Worm (Caenorhabditis elegans) whole organism, mixed stage, embryonic: ENCODE measurements around the gene rps-23.

Source experiments
- bed-3 ChIP-seq: fragments of 200-800 bp; sonication (Bioruptor generic); optimal IDR thresholded peaks from 3 replicates; lab custom pipeline; 2018; ENCODE audit warnings: mild to moderate bottlenecking, missing genetic modification characterization, moderate library complexity, missing compliant biosample characterization
- drap-1 ChIP-seq: fragments of 200-800 bp; sonication (Bioruptor generic); optimal IDR thresholded peaks from 3 replicates; lab custom pipeline; 2018; ENCODE audit warnings: mild to moderate bottlenecking, missing genetic modification characterization, missing compliant biosample characterization
- flh-1 ChIP-seq: fragments of 200-800 bp; sonication (Bioruptor generic); optimal IDR thresholded peaks from 2 replicates; lab custom pipeline; 2018; ENCODE audit warnings: mild to moderate bottlenecking, missing genetic modification characterization, moderate library complexity, missing compliant biosample characterization
- ham-2 ChIP-seq: fragments of 200-800 bp; sonication (Bioruptor generic); optimal IDR thresholded peaks from 2 replicates; lab custom pipeline; 2018; ENCODE audit warnings: mild to moderate bottlenecking, missing genetic modification characterization, missing compliant biosample characterization
- mls-2 ChIP-seq: sonication (generic microtip); optimal IDR thresholded peaks from 2 replicates; lab custom pipeline; 2016; ENCODE audit warnings: mild to moderate bottlenecking, missing genetic modification characterization, moderate library complexity, missing compliant biosample characterization
- nhr-12 ChIP-seq: fragments of 150-350 bp; optimal IDR thresholded peaks from 2 replicates; lab custom pipeline; 2014; ENCODE audit warnings: missing biosample characterization, missing genetic modification characterization
- nhr-237 ChIP-seq: fragments of 150-350 bp; optimal IDR thresholded peaks from 2 replicates; lab custom pipeline; 2014; ENCODE audit warnings: missing biosample characterization, missing genetic modification characterization
- sptf-1 ChIP-seq: sonication (generic microtip); optimal IDR thresholded peaks from 2 replicates; lab custom pipeline; 2017; ENCODE audit warnings: mild to moderate bottlenecking, missing genetic modification characterization, moderate library complexity, missing compliant biosample characterization
- unc-39 ChIP-seq: fragments of 150-350 bp; optimal IDR thresholded peaks from 2 replicates; lab custom pipeline; 2014; ENCODE audit warnings: missing biosample characterization, missing genetic modification characterization

DNA sequence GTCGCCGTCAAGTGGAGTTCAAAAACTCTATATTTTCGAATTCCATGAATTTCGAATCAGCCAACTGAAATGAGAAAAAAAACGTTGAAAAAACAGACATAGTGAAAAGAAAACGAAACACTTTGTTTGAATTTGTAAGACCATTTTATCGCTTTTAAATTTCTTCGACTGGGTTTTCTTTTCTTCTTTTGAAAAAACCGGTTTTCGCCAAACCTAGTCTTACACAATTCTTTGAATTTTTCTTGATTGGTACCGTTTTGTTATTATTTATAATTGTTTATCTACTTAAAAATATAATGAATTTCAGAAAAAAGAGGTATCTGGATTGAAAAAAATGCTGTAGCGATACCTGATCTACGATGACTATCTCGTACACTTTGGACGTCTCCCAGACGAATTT is 41.2 kb downstream of the rps-23 start, which contains the start of gene best-22:
- TF ChIP-seq bed-3 (GFP tag; lab: Kevin White, UChicago) (no peak), mls-2 (tag; lab: Kevin White, UChicago) (no peak), sptf-1 (tag; lab: Kevin White, UChicago) (no peak), nhr-237 (tag; lab: Kevin White, UChicago) (no peak), unc-39 (no peak), ham-2 (GFP tag; lab: Kevin White, UChicago) (no peak), nhr-12 (no peak), drap-1 (GFP tag; lab: Kevin White, UChicago) (no peak), flh-1 (no peak)
